Fruit fly (Drosophila melanogaster): ENCODE data around the gene Ptp61F.
A peak's percentile ranks its signal among the peaks of the same experiment; 100 is the strongest.

Ptp61F gene

DNA sequence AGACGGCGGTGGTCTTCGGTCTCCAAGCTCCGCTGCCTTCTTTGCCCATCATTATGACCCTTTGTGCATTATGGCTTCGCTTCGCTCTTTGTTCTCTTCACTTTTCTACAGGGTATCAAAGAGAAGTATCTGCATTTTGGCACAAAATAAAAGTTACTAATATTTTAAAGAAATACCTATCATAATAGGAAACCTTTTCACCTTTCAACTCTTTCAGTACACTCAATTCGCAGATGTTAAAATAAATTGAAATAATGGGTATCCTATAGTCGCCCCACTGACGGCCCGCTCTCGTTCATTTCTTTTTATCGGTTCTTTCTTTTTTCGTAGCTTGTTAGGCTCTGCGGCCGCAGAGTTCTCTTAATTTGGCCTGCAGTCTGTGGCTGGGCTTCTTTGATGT is 32.2 kb downstream of the Ptp61F start (continued):
- TF ChIP-seq CG3065 (GFP tag; optimal IDR thresholded peaks at IDR 0.05), result peak; percentile 75
- TF ChIP-seq CG34422 (GFP tag; IDR thresholded peaks at IDR 0.05), result peak; percentile 90
- TF ChIP-seq HLH3B (GFP tag; IDR thresholded peaks at IDR 0.05), result peak; percentile 85
- peak; percentile 40 for TF ChIP-seq Deaf1 (tag; optimal IDR thresholded peaks at IDR 0.05)
- no peak for TF ChIP-seq GATAe (GFP tag; conservative IDR thresholded peaks at IDR 0.05)
- TF ChIP-seq inv (GFP tag; IDR thresholded peaks at IDR 0.05; ENCODE audit: partially characterized antibody), result no peak
- TF ChIP-seq CG4282 (GFP tag; optimal IDR thresholded peaks at IDR 0.05), result no peak
- peak; percentile 79 for TF ChIP-seq CG10209 (GFP tag; optimal IDR thresholded peaks at IDR 0.05)
- no peak for TF ChIP-seq sna (GFP tag; IDR thresholded peaks at IDR 0.05; ENCODE audit: partially characterized antibody)
- peak; percentile 65 for TF ChIP-seq CG12104 (GFP tag; optimal IDR thresholded peaks at IDR 0.05)
- 0 out of 3 replicates have a peak, but pooled peaks have one; percentile 16 for TF ChIP-seq mld (GFP tag; IDR thresholded peaks at IDR 0.05; ENCODE audit: partially characterized antibody)
- peak; percentile 14; the same call in 1 of the 2 replicates for TF ChIP-seq Lim3 (GFP tag; IDR thresholded peaks at IDR 0.05)
- peak; percentile 5 for TF ChIP-seq Fer2 (tag; optimal IDR thresholded peaks at IDR 0.05)
- peak; percentile 81 for TF ChIP-seq Sox100B (GFP tag; optimal IDR thresholded peaks at IDR 0.05)
- peak; percentile 86 for TF ChIP-seq pum (GFP tag; optimal IDR thresholded peaks at IDR 0.05)
- TF ChIP-seq CG7372 (GFP tag; IDR thresholded peaks at IDR 0.05), result peak; percentile 84
- peak; percentile 56 for TF ChIP-seq run (tag; optimal IDR thresholded peaks at IDR 0.05)
- TF ChIP-seq otp (GFP tag; IDR thresholded peaks at IDR 0.05), result peak; percentile 96
- TF ChIP-seq Dek (tag; optimal IDR thresholded peaks at IDR 0.05), result peak; percentile 5
- no peak for TF ChIP-seq CG31365 (tag; optimal IDR thresholded peaks at IDR 0.05)
- no peak for TF ChIP-seq crol (GFP tag; IDR thresholded peaks at IDR 0.05)
- no peak for TF ChIP-seq Opbp (GFP tag; IDR thresholded peaks at IDR 0.05; ENCODE audit: partially characterized antibody)
- peak; percentile 83 for TF ChIP-seq bab2 (GFP tag; optimal IDR thresholded peaks at IDR 0.05)
- peak; percentile 93 for TF ChIP-seq twi (tag; optimal IDR thresholded peaks at IDR 0.05)
- peak; percentile 90 for TF ChIP-seq NC2β (GFP tag; optimal IDR thresholded peaks at IDR 0.05)
- TF ChIP-seq CG6813 (GFP tag; optimal IDR thresholded peaks at IDR 0.05), result peak; percentile 60
- peak; percentile 78 for TF ChIP-seq sqz (GFP tag; optimal IDR thresholded peaks at IDR 0.05)
- no peak for TF ChIP-seq Trl (optimal IDR thresholded peaks at IDR 0.05)
- TF ChIP-seq Trl (GFP tag; optimal IDR thresholded peaks at IDR 0.05), result peak; percentile 85
- peak; percentile 61 for TF ChIP-seq Dad (GFP tag; optimal IDR thresholded peaks at IDR 0.05)
- TF ChIP-seq CG31388 (GFP tag; optimal IDR thresholded peaks at IDR 0.05), result peak; percentile 65
- TF ChIP-seq row (GFP tag; IDR thresholded peaks at IDR 0.05), result peak; percentile 87
- peak in 1 of 3 experiments; percentile 97 for TF ChIP-seq lola (GFP tag; optimal IDR thresholded peaks at IDR 0.05)
- peak; percentile 72 for TF ChIP-seq Rx (GFP tag; IDR thresholded peaks at IDR 0.05)
- peak; percentile 21 for TF ChIP-seq ERR (GFP tag; optimal IDR thresholded peaks at IDR 0.05)
- peak; percentile 82 for TF ChIP-seq psq (GFP tag; optimal IDR thresholded peaks at IDR 0.05)
- no peak for TF ChIP-seq Poxn (GFP tag; IDR thresholded peaks at IDR 0.05)
- TF ChIP-seq CG7786 (GFP tag; optimal IDR thresholded peaks at IDR 0.05), result peak; percentile 60
- TF ChIP-seq CG6254 (GFP tag; optimal IDR thresholded peaks at IDR 0.05), result peak; percentile 92
- peak; percentile 86 for TF ChIP-seq sens-2 (GFP tag; IDR thresholded peaks at IDR 0.05)
- peak; percentile 68; the same call in 1 of the 3 replicates for TF ChIP-seq CG2199 (GFP tag; IDR thresholded peaks at IDR 0.05)
- TF ChIP-seq CG5245 (GFP tag; optimal IDR thresholded peaks at IDR 0.05), result peak; percentile 75
- peak; percentile 83 for TF ChIP-seq ken (GFP tag; IDR thresholded peaks at IDR 0.05)
- peak; percentile 28; the same call in 1 of the 3 replicates for TF ChIP-seq Aef1 (GFP tag; IDR thresholded peaks at IDR 0.05)
- TF ChIP-seq CG4854 (GFP tag; optimal IDR thresholded peaks at IDR 0.05), result no peak
- peak; percentile 87 for TF ChIP-seq oc (tag; optimal IDR thresholded peaks at IDR 0.05)
- TF ChIP-seq Myb (GFP tag; optimal IDR thresholded peaks at IDR 0.05), result peak; percentile 20
- TF ChIP-seq CG1832 (GFP tag; optimal IDR thresholded peaks at IDR 0.05), result no peak
- peak in 1 of 2 experiments; percentile 88 for TF ChIP-seq eve (GFP tag; optimal IDR thresholded peaks at IDR 0.05)
- peak; percentile 82; the same call in 2 of the 3 replicates for TF ChIP-seq Optix (GFP tag; IDR thresholded peaks at IDR 0.05)
- peak; percentile 95 for TF ChIP-seq CG17328 (GFP tag; IDR thresholded peaks at IDR 0.05)

Data from whole organism, embryonic.